Worm (Caenorhabditis elegans) whole organism, mixed stage, embryonic: Measurements from ENCODE around the gene C24B9.3.

Experiments
- M03D4.4 ChIP-seq: sonication (generic microtip); optimal IDR thresholded peaks from 2 replicates; lab custom pipeline; 2017; ENCODE audit warnings: mild to moderate bottlenecking, missing genetic modification characterization, missing compliant biosample characterization
- bed-3 ChIP-seq: fragments of 200-800 bp; sonication (Bioruptor generic); optimal IDR thresholded peaks from 3 replicates; lab custom pipeline; 2018; ENCODE audit warnings: mild to moderate bottlenecking, missing genetic modification characterization, moderate library complexity, missing compliant biosample characterization
- blmp-1 ChIP-seq: fragments of 150-350 bp; optimal IDR thresholded peaks from 2 replicates; lab custom pipeline; 2014; ENCODE audit warnings: missing biosample characterization, missing genetic modification characterization
- ceh-39 ChIP-seq: fragments of 150-350 bp; optimal IDR thresholded peaks from 2 replicates; lab custom pipeline; 2014; ENCODE audit warnings: missing biosample characterization, missing genetic modification characterization
- ceh-43 ChIP-seq: fragments of 200-800 bp; sonication (Bioruptor generic); optimal IDR thresholded peaks from 2 replicates; lab custom pipeline; 2018; ENCODE audit warnings: mild to moderate bottlenecking, missing genetic modification characterization, moderate library complexity, missing compliant biosample characterization
- ceh-83 ChIP-seq: fragments of 200-800 bp; sonication (Bioruptor generic); optimal IDR thresholded peaks from 2 replicates; lab custom pipeline; 2018; ENCODE audit warnings: mild to moderate bottlenecking, missing genetic modification characterization, missing compliant biosample characterization
- ces-1 ChIP-seq: fragments of 150-350 bp; optimal IDR thresholded peaks from 2 replicates; lab custom pipeline; 2014; ENCODE audit warnings: missing biosample characterization, missing genetic modification reagents, missing genetic modification characterization
- cnd-1 ChIP-seq: fragments of 200-800 bp; sonication (Bioruptor generic); optimal IDR thresholded peaks from 2 replicates; lab custom pipeline; 2018; ENCODE audit warnings: mild to moderate bottlenecking, missing genetic modification characterization, missing compliant biosample characterization
- drap-1 ChIP-seq: fragments of 200-800 bp; sonication (Bioruptor generic); optimal IDR thresholded peaks from 3 replicates; lab custom pipeline; 2018; ENCODE audit warnings: mild to moderate bottlenecking, missing genetic modification characterization, missing compliant biosample characterization
- elt-1 ChIP-seq: sonication (generic microtip); optimal IDR thresholded peaks from 2 replicates; lab custom pipeline; 2017; ENCODE audit warnings: missing genetic modification characterization, mild to moderate bottlenecking, missing compliant biosample characterization, antibody characterized with exemption, moderate library complexity, borderline replicate concordance; ENCODE audit not compliant: insufficient read depth
- elt-3 ChIP-seq: fragments of 150-350 bp; optimal IDR thresholded peaks from 2 replicates; lab custom pipeline; 2014; ENCODE audit warnings: missing biosample characterization, missing genetic modification characterization
- flh-1 ChIP-seq: fragments of 200-800 bp; sonication (Bioruptor generic); optimal IDR thresholded peaks from 2 replicates; lab custom pipeline; 2018; ENCODE audit warnings: mild to moderate bottlenecking, missing genetic modification characterization, moderate library complexity, missing compliant biosample characterization
- hlh-1 ChIP-seq: fragments of 150-350 bp; optimal IDR thresholded peaks from 2 replicates; lab custom pipeline; 2014; ENCODE audit warnings: missing biosample characterization, missing genetic modification reagents, missing genetic modification characterization
- lin-13 ChIP-seq: fragments of 150-350 bp; optimal IDR thresholded peaks from 2 replicates; lab custom pipeline; 2014; ENCODE audit warnings: missing biosample characterization, missing genetic modification characterization
- lin-32 ChIP-seq: fragments of 200-800 bp; sonication (Bioruptor generic); optimal IDR thresholded peaks from 2 replicates; lab custom pipeline; 2018; ENCODE audit warnings: mild to moderate bottlenecking, missing genetic modification characterization, missing compliant biosample characterization
- lsy-2 ChIP-seq: fragments of 150-350 bp; optimal IDR thresholded peaks from 2 replicates; lab custom pipeline; 2014; ENCODE audit warnings: missing biosample characterization, missing genetic modification characterization
- mab-5 ChIP-seq: fragments of 150-350 bp; optimal IDR thresholded peaks from 2 replicates; lab custom pipeline; 2014; ENCODE audit warnings: missing biosample characterization, missing genetic modification characterization
- mep-1 ChIP-seq: fragments of 150-350 bp; optimal IDR thresholded peaks from 2 replicates; lab custom pipeline; 2017; ENCODE audit warnings: missing biosample characterization, missing genetic modification reagents, missing genetic modification characterization, inconsistent platforms
- mls-2 ChIP-seq: sonication (generic microtip); optimal IDR thresholded peaks from 2 replicates; lab custom pipeline; 2016; ENCODE audit warnings: mild to moderate bottlenecking, missing genetic modification characterization, moderate library complexity, missing compliant biosample characterization
- nhr-12 ChIP-seq: fragments of 150-350 bp; optimal IDR thresholded peaks from 2 replicates; lab custom pipeline; 2014; ENCODE audit warnings: missing biosample characterization, missing genetic modification characterization
- nhr-2 ChIP-seq: fragments of 150-350 bp; optimal IDR thresholded peaks from 2 replicates; lab custom pipeline; 2014; ENCODE audit warnings: missing biosample characterization, missing genetic modification characterization
- nhr-237 ChIP-seq: fragments of 150-350 bp; optimal IDR thresholded peaks from 2 replicates; lab custom pipeline; 2014; ENCODE audit warnings: missing biosample characterization, missing genetic modification characterization
- nhr-28 ChIP-seq: fragments of 150-350 bp; optimal IDR thresholded peaks from 2 replicates; lab custom pipeline; 2014; ENCODE audit warnings: missing biosample characterization, missing genetic modification characterization
- nhr-76 ChIP-seq: sonication (generic microtip); optimal IDR thresholded peaks from 2 replicates; lab custom pipeline; 2017; ENCODE audit warnings: missing biosample characterization, missing genetic modification characterization
- pha-4 ChIP-seq: fragments of 150-350 bp; optimal IDR thresholded peaks from 2 replicates; lab custom pipeline; 2018; ENCODE audit warnings: missing biosample characterization, missing genetic modification reagents, missing genetic modification characterization
- sem-2 ChIP-seq: fragments of 200-800 bp; sonication (Bioruptor generic); optimal IDR thresholded peaks from 2 replicates; lab custom pipeline; 2018; ENCODE audit warnings: mild to moderate bottlenecking, missing genetic modification characterization, missing compliant biosample characterization
- snpc-4 ChIP-seq: fragments of 150-350 bp; optimal IDR thresholded peaks from 2 replicates; lab custom pipeline; 2014; ENCODE audit warnings: missing biosample characterization, missing genetic modification characterization
- sptf-1 ChIP-seq: sonication (generic microtip); optimal IDR thresholded peaks from 2 replicates; lab custom pipeline; 2017; ENCODE audit warnings: mild to moderate bottlenecking, missing genetic modification characterization, moderate library complexity, missing compliant biosample characterization
- tbx-8 ChIP-seq: fragments of 200-800 bp; sonication (Bioruptor generic); optimal IDR thresholded peaks from 2 replicates; lab custom pipeline; 2018; ENCODE audit warnings: mild to moderate bottlenecking, missing genetic modification characterization, moderate library complexity, missing compliant biosample characterization
- unc-120 ChIP-seq: sonication (generic microtip); optimal IDR thresholded peaks from 2 replicates; lab custom pipeline; 2017; ENCODE audit warnings: missing genetic modification characterization, missing compliant biosample characterization; ENCODE audit not compliant: poor library complexity, severe bottlenecking
- unc-39 ChIP-seq: fragments of 150-350 bp; optimal IDR thresholded peaks from 2 replicates; lab custom pipeline; 2014; ENCODE audit warnings: missing biosample characterization, missing genetic modification characterization
- unc-62 ChIP-seq: fragments of 150-350 bp; optimal IDR thresholded peaks from 2 replicates; lab custom pipeline; 2014; ENCODE audit warnings: missing biosample characterization, missing genetic modification reagents, missing genetic modification characterization
- zip-8 ChIP-seq: fragments of 150-350 bp; optimal IDR thresholded peaks from 2 replicates; lab custom pipeline; 2014; ENCODE audit warnings: missing biosample characterization, missing genetic modification characterization
- ztf-11 ChIP-seq: fragments of 150-350 bp; optimal IDR thresholded peaks from 2 replicates; lab custom pipeline; 2014; ENCODE audit warnings: missing biosample characterization, missing genetic modification characterization

C24B9.3 gene

DNA sequence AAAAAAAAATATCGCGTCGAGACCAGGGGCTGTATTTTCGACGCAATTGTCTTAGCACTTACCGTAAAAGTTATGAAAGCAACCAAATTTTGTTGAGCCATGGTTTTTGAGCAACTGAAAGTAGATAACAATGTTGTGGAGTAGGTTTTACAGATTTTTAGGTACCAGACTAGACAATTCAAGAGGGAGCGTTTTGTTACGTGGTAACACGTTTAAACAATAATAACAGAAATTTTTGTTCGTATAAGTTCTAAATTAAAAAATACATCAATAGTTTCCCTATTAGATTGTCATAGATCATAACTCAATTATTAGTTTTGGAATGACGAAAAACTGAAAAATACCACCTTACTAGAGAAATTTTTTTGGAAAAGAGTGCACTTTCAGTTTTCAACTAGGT, 38.6 kb upstream of the C24B9.3 start, which contains the start of gene srx-24:
TSS of gene srx-24 (minus strand) at position 101 of the 400 bp plus-strand sequence.
- no peak for TF ChIP-seq ceh-39
- no peak for TF ChIP-seq ceh-83 (GFP tag; lab: Kevin White, UChicago)
- TF ChIP-seq, all 35 proteins: peak for 0

DNA sequence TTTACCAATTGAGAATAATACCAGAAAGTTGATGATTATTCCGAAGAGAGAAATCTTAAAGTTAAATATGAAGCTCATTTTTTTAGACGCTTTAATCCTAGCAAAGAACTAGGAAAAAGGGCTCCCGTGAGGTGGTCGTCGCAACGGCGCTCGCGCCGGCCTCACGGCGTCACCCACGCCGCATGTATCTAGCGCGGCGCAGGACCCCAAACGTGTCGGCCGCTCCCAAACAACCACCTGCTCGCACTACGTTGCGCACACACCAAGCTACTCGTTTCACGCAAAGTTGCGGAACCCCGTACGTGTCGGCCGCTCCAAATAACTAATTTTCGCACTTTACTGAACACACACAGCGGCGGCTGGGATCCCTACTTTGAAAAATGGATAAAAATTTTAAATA, 35.0 kb upstream of the C24B9.3 start:
- TF ChIP-seq blmp-1 (tag; lab: Kevin White, UChicago) (no peak), nhr-12 (tag; lab: Kevin White, UChicago) (no peak), ces-1 (GFP tag; lab: Kevin White, UChicago) (no peak), nhr-237 (tag; lab: Kevin White, UChicago) (no peak), lin-32 (GFP tag; lab: Kevin White, UChicago) (no peak), pha-4 (tag; lab: Kevin White, UChicago) (no peak), sem-2 (GFP tag; lab: Kevin White, UChicago) (no peak), ceh-83 (GFP tag; lab: Kevin White, UChicago) (no peak), lsy-2 (tag; lab: Kevin White, UChicago) (no peak)
- TF ChIP-seq, all 35 proteins: peak for 0

DNA sequence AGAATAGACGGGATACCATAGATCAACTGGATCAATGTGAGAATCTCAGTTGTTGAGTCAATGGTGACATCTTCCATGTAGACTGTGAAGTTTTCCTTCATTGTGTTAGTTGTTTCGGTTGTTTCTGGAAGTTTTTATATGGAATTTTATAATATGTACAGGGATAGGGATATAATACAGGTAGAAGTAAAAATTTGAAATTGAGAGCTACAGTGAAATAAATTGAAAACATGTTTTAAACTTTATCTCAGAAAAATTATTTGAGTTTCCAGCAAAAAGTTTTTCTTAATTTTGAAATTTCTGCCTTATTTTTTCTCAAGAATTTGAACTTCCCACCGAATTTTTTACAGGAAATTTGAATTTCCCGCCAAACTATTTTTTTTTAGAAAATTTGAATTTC, 30.9 kb upstream of the C24B9.3 start, which contains the start of gene srg-62:
TSS of gene srg-62 (minus strand) at position 101 of the 400 bp plus-strand sequence.
- TF ChIP-seq elt-3: no peak
- TF ChIP-seq mls-2 (tag; lab: Kevin White, UChicago): no peak
- no peak for TF ChIP-seq ceh-39
- TF ChIP-seq sptf-1 (tag; lab: Kevin White, UChicago): no peak
- no peak for TF ChIP-seq elt-1
- TF ChIP-seq cnd-1 (tag; lab: Kevin White, UChicago): no peak
- no peak for TF ChIP-seq nhr-76
- TF ChIP-seq nhr-12 (tag; lab: Kevin White, UChicago): no peak
- TF ChIP-seq nhr-237 (tag; lab: Kevin White, UChicago): no peak
- TF ChIP-seq hlh-1: no peak
- TF ChIP-seq nhr-28: no peak
- TF ChIP-seq ces-1 (GFP tag; lab: Kevin White, UChicago): no peak
- TF ChIP-seq lsy-2 (tag; lab: Kevin White, UChicago): no peak
- TF ChIP-seq nhr-2 (tag; lab: Kevin White, UChicago): no peak
- no peak for TF ChIP-seq drap-1
- no peak for TF ChIP-seq flh-1 (GFP tag; lab: Kevin White, UChicago)
- TF ChIP-seq ceh-83 (GFP tag; lab: Kevin White, UChicago): no peak

- no peak for TF ChIP-seq snpc-4 (tag; lab: Kevin White, UChicago)
- TF ChIP-seq ztf-11 (tag; lab: Kevin White, UChicago): no peak
- no peak for TF ChIP-seq mls-2 (tag; lab: Kevin White, UChicago)
- no peak for TF ChIP-seq mep-1 (tag; lab: Kevin White, UChicago)
- TF ChIP-seq M03D4.4 (tag; lab: Kevin White, UChicago): no peak
- TF ChIP-seq lin-13: no peak
- no peak for TF ChIP-seq lsy-2 (tag; lab: Kevin White, UChicago)
- no peak for TF ChIP-seq bed-3 (GFP tag; lab: Kevin White, UChicago)
- no peak for TF ChIP-seq tbx-8 (GFP tag; lab: Kevin White, UChicago)
- TF ChIP-seq cnd-1 (tag; lab: Kevin White, UChicago): no peak
- TF ChIP-seq nhr-28: no peak
- no peak for TF ChIP-seq elt-3
- TF ChIP-seq unc-62 (GFP tag; lab: Kevin White, UChicago): no peak
- TF ChIP-seq zip-8 (tag; lab: Kevin White, UChicago): no peak
- no peak for TF ChIP-seq ceh-43 (GFP tag; lab: Kevin White, UChicago)
- no peak for TF ChIP-seq elt-1
- TF ChIP-seq nhr-2 (tag; lab: Kevin White, UChicago): no peak
- TF ChIP-seq ceh-83 (GFP tag; lab: Kevin White, UChicago): no peak
- no peak for TF ChIP-seq lin-32 (GFP tag; lab: Kevin White, UChicago)
Observed at ce11 chrV:2740228-2740627, 28.8 kb upstream of the C24B9.3 start, which contains the start of gene srg-61. Gene srg-61, minus strand, starts transcription at chrV:2740328.

DNA sequence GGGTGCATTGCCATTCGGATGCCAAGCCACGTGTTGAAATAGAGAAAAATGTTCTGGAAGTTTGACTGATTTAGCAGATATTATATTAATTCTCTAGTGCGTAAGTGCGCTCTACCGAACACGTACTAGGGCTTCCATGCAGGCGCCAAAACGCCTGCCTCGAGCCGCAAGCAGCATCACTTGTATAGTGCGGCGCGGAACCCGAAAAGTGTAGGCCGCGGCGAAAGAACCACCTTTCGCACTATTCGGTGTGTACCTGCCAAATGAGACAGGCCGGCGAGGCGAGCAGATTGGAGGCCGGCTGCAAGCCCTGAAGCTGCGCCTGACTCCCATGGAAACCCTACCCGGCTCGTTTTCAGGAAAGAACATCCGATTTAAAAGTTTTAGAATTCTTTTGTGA, 28.2 kb upstream of the C24B9.3 start:
- TF ChIP-seq tbx-8 (GFP tag; lab: Kevin White, UChicago) (no peak), mls-2 (tag; lab: Kevin White, UChicago) (no peak), mab-5 (no peak), bed-3 (GFP tag; lab: Kevin White, UChicago) (no peak), sptf-1 (tag; lab: Kevin White, UChicago) (no peak), nhr-28 (no peak), ces-1 (GFP tag; lab: Kevin White, UChicago) (no peak), ztf-11 (tag; lab: Kevin White, UChicago) (no peak), hlh-1 (no peak), ceh-39 (no peak), sem-2 (GFP tag; lab: Kevin White, UChicago) (no peak), elt-3 (no peak), mep-1 (tag; lab: Kevin White, UChicago) (no peak), ceh-83 (GFP tag; lab: Kevin White, UChicago) (no peak), unc-39 (no peak), unc-120 (no peak), flh-1 (GFP tag; lab: Kevin White, UChicago) (no peak), lin-32 (GFP tag; lab: Kevin White, UChicago) (no peak), nhr-76 (no peak)
